Fruit fly (Drosophila melanogaster) whole organism, embryonic: ENCODE measurements around the gene CG42538.

ENCODE experiments used
- B-H2 ChIP-seq: fragments of 200-800 bp; sonication (Bioruptor generic); optimal IDR thresholded peaks from 2 replicates; lab custom pipeline; 2018; ENCODE audit warnings: missing biosample characterization, mild to moderate bottlenecking, missing genetic modification characterization
- BtbVII ChIP-seq: fragments of 200-800 bp; sonication (Bioruptor generic); optimal IDR thresholded peaks from 3 replicates; lab custom pipeline; 2017; ENCODE audit warnings: missing biosample characterization, mild to moderate bottlenecking, missing genetic modification characterization
- Bteb2 ChIP-seq: fragments of 200-800 bp; sonication (Bioruptor generic); optimal IDR thresholded peaks from 2 replicates; lab custom pipeline; 2016; ENCODE audit warnings: missing biosample characterization, missing genetic modification characterization
- CG12236 ChIP-seq: fragments of 200-800 bp; sonication (Bioruptor generic); optimal IDR thresholded peaks from 2 replicates; lab custom pipeline; 2016; ENCODE audit warnings: missing biosample characterization, missing genetic modification characterization
- CG1233 ChIP-seq: fragments of 200-800 bp; sonication (Bioruptor generic); optimal IDR thresholded peaks from 4 replicates; lab custom pipeline; 2018; ENCODE audit warnings: missing biosample characterization, mild to moderate bottlenecking, missing genetic modification characterization
- CG15011 ChIP-seq: fragments of 200-800 bp; sonication (Bioruptor generic); optimal IDR thresholded peaks from 3 replicates; lab custom pipeline; 2018; ENCODE audit warnings: missing biosample characterization, mild to moderate bottlenecking, missing genetic modification characterization
- CG15269 ChIP-seq: fragments of 200-800 bp; sonication (Bioruptor generic); optimal IDR thresholded peaks from 2 replicates; lab custom pipeline; 2018; ENCODE audit warnings: missing biosample characterization, mild to moderate bottlenecking, missing genetic modification characterization, moderate library complexity
- CG15601 ChIP-seq: fragments of 200-800 bp; sonication (Bioruptor generic); optimal IDR thresholded peaks from 3 replicates; lab custom pipeline; 2019; ENCODE audit warnings: missing biosample characterization, mild to moderate bottlenecking, missing genetic modification characterization, moderate library complexity
- CG16815 ChIP-seq: fragments of 200-800 bp; sonication (Bioruptor generic); optimal IDR thresholded peaks from 3 replicates; lab custom pipeline; 2017; ENCODE audit warnings: missing biosample characterization, mild to moderate bottlenecking, missing genetic modification characterization
- CG2202 ChIP-seq: fragments of 200-800 bp; sonication (Bioruptor generic); optimal IDR thresholded peaks from 2 replicates; lab custom pipeline; 2018; ENCODE audit warnings: missing biosample characterization, mild to moderate bottlenecking, missing genetic modification characterization
- CG32772 ChIP-seq: fragments of 200-800 bp; sonication (Bioruptor generic); IDR thresholded peaks from 2 replicates; pipeline ENCODE4 v1.3.6; 2022; ENCODE audit warnings: missing biosample characterization, missing genetic modification characterization
- CG4730 ChIP-seq: fragments of 200-800 bp; sonication (Bioruptor generic); IDR thresholded peaks from 2 replicates; pipeline ENCODE4 v1.3.6; 2022; ENCODE audit warnings: missing biosample characterization, missing genetic modification characterization
- CG6689 ChIP-seq: fragments of 200-800 bp; sonication (Bioruptor generic); IDR thresholded peaks from 2 replicates; pipeline ENCODE4 v1.3.6; 2022; ENCODE audit warnings: missing biosample characterization, missing genetic modification characterization
- CG7745 ChIP-seq: fragments of 200-800 bp; sonication (Bioruptor generic); optimal IDR thresholded peaks from 2 replicates; lab custom pipeline; 2018; ENCODE audit warnings: missing biosample characterization, mild to moderate bottlenecking, missing genetic modification characterization, moderate library complexity
- CG7839 ChIP-seq: fragments of 200-800 bp; sonication (Bioruptor generic); optimal IDR thresholded peaks from 3 replicates; lab custom pipeline; 2018; ENCODE audit warnings: missing biosample characterization, mild to moderate bottlenecking, missing genetic modification characterization, moderate library complexity
- CG9215 ChIP-seq: fragments of 200-800 bp; sonication (Bioruptor generic); IDR thresholded peaks from 2 replicates; pipeline ENCODE4 v1.3.6; 2022; ENCODE audit warnings: missing biosample characterization, missing genetic modification characterization
- CTCF ChIP-seq: fragments of 200-800 bp; sonication (Bioruptor generic); optimal IDR thresholded peaks from 2 replicates; lab custom pipeline; 2017; ENCODE audit warnings: missing biosample characterization, mild to moderate bottlenecking, missing genetic modification characterization, moderate library complexity
- Dek ChIP-seq: fragments of 200-800 bp; sonication (Bioruptor generic); optimal IDR thresholded peaks from 3 replicates; lab custom pipeline; 2019; ENCODE audit warnings: missing biosample characterization, mild to moderate bottlenecking, missing genetic modification characterization, moderate library complexity
- Fer1 ChIP-seq: fragments of 200-800 bp; sonication (Bioruptor generic); optimal IDR thresholded peaks from 2 replicates; lab custom pipeline; 2017; ENCODE audit warnings: missing biosample characterization, mild to moderate bottlenecking, missing genetic modification characterization
- Hmr ChIP-seq: fragments of 200-800 bp; sonication (Bioruptor generic); optimal IDR thresholded peaks from 3 replicates; lab custom pipeline; 2017; ENCODE audit warnings: mild to moderate bottlenecking, missing biosample characterization, missing genetic modification reagents, missing genetic modification characterization
- Lim3 ChIP-seq: fragments of 200-800 bp; sonication (Bioruptor generic); IDR thresholded peaks from 2 replicates; pipeline ENCODE4 v1.3.6; 2022; ENCODE audit warnings: missing biosample characterization, missing genetic modification characterization
- MESR4 ChIP-seq: fragments of 200-800 bp; sonication (Bioruptor generic); optimal IDR thresholded peaks from 2 replicates; lab custom pipeline; 2018; ENCODE audit warnings: missing biosample characterization, mild to moderate bottlenecking, missing genetic modification characterization, moderate library complexity
- NFAT ChIP-seq: fragments of 200-800 bp; sonication (Bioruptor generic); IDR thresholded peaks from 2 replicates; pipeline ENCODE4 v1.3.6; 2022; ENCODE audit warnings: missing biosample characterization, missing genetic modification characterization
- Oli ChIP-seq: fragments of 200-800 bp; sonication (Bioruptor generic); optimal IDR thresholded peaks from 2 replicates; lab custom pipeline; 2018; ENCODE audit warnings: missing biosample characterization, mild to moderate bottlenecking, missing genetic modification characterization, moderate library complexity
- Ravus ChIP-seq: fragments of 200-800 bp; sonication (Bioruptor generic); IDR thresholded peaks from 2 replicates; pipeline ENCODE4 v1.3.6; 2022; ENCODE audit warnings: missing biosample characterization, missing genetic modification characterization
- Rfx ChIP-seq: fragments of 200-800 bp; sonication (Bioruptor generic); IDR thresholded peaks from 2 replicates; pipeline ENCODE4 v1.3.6; 2022; ENCODE audit warnings: missing biosample characterization, missing genetic modification characterization
- Sry-β ChIP-seq: fragments of 200-800 bp; sonication (Bioruptor generic); optimal IDR thresholded peaks from 2 replicates; lab custom pipeline; 2018; ENCODE audit warnings: missing biosample characterization, mild to moderate bottlenecking, missing genetic modification characterization, moderate library complexity
- bab2 ChIP-seq: fragments of 200-800 bp; sonication (Bioruptor generic); optimal IDR thresholded peaks from 2 replicates; lab custom pipeline; 2016; ENCODE audit warnings: missing biosample characterization, missing genetic modification characterization
- caup ChIP-seq: fragments of 200-800 bp; sonication (Bioruptor generic); optimal IDR thresholded peaks from 3 replicates; lab custom pipeline; 2017; ENCODE audit warnings: missing biosample characterization, mild to moderate bottlenecking, missing genetic modification characterization, moderate library complexity; ENCODE audit not compliant: severe bottlenecking
- dpn ChIP-seq, 2 experiments: fragments of 200-800 bp; sonication (Bioruptor generic); optimal IDR thresholded peaks; 3 replicates each; lab custom pipeline; 2016; ENCODE audit warnings: missing biosample characterization in 2 of 2, missing genetic modification characterization in 2 of 2
- exex ChIP-seq: fragments of 200-800 bp; sonication (Bioruptor generic); optimal IDR thresholded peaks from 4 replicates; lab custom pipeline; 2018; ENCODE audit warnings: missing biosample characterization, mild to moderate bottlenecking, missing genetic modification characterization, moderate library complexity
- eyg ChIP-seq: fragments of 200-800 bp; sonication (Bioruptor generic); optimal IDR thresholded peaks from 3 replicates; lab custom pipeline; 2016; ENCODE audit warnings: missing biosample characterization, missing genetic modification characterization
- gsb ChIP-seq: fragments of 200-800 bp; sonication (Bioruptor generic); IDR thresholded peaks from 2 replicates; pipeline ENCODE4 v1.3.6; 2022; ENCODE audit warnings: missing biosample characterization, missing genetic modification characterization
- lab ChIP-seq: fragments of 200-800 bp; sonication (Bioruptor generic); optimal IDR thresholded peaks from 3 replicates; lab custom pipeline; 2017; ENCODE audit warnings: missing biosample characterization, missing genetic modification characterization, mild to moderate bottlenecking, moderate library complexity, missing genetic modification reagents
- lilli ChIP-seq: fragments of 200-800 bp; sonication (Bioruptor generic); optimal IDR thresholded peaks from 3 replicates; lab custom pipeline; 2016; ENCODE audit warnings: missing biosample characterization, missing genetic modification characterization
- mld ChIP-seq: fragments of 200-800 bp; sonication (Bioruptor generic); IDR thresholded peaks from 3 replicates; pipeline ENCODE4 v1.3.6; 2022; ENCODE audit warnings: missing biosample characterization, missing genetic modification characterization; ENCODE audit not compliant: partially characterized antibody
- nau ChIP-seq: fragments of 200-800 bp; sonication (Bioruptor generic); optimal IDR thresholded peaks from 3 replicates; lab custom pipeline; 2017; ENCODE audit warnings: missing biosample characterization, mild to moderate bottlenecking, missing genetic modification characterization, missing genetic modification reagents
- otp ChIP-seq: fragments of 200-800 bp; sonication (Bioruptor generic); IDR thresholded peaks from 3 replicates; pipeline ENCODE4, ENCODE4 v1.3.6; 2022; ENCODE audit warnings: missing biosample characterization, missing genetic modification characterization
- pnt ChIP-seq: fragments of 200-800 bp; sonication (Bioruptor generic); optimal IDR thresholded peaks from 3 replicates; lab custom pipeline; 2016; ENCODE audit warnings: missing biosample characterization, missing genetic modification characterization
- prd ChIP-seq, 3 experiments: fragments of >200 bp in 2 of 3; fragments of 200-800 bp in 1 of 3; sonication (Bioruptor generic) in 1 of 3; optimal IDR thresholded peaks in 2 of 3; IDR thresholded peaks in 1 of 3; 2 replicates in 2 of 3; 3 replicates in 1 of 3; pipeline versions ENCODE4 v1.3.6 to Lab custom; 2017 to 2022; ENCODE audit warnings: missing biosample characterization in 1 of 3, missing genetic modification characterization in 1 of 3
- pum ChIP-seq: fragments of 200-800 bp; sonication (Bioruptor generic); optimal IDR thresholded peaks from 2 replicates; lab custom pipeline; 2016; ENCODE audit warnings: missing biosample characterization, missing genetic modification characterization
- pzg ChIP-seq: fragments of 200-800 bp; sonication (Bioruptor generic); optimal IDR thresholded peaks from 3 replicates; lab custom pipeline; 2018; ENCODE audit warnings: missing biosample characterization, mild to moderate bottlenecking, missing genetic modification characterization, moderate library complexity
- sim ChIP-seq: fragments of 200-800 bp; sonication (Bioruptor generic); IDR thresholded peaks from 2 replicates; pipeline ENCODE4 v1.3.6; 2022; ENCODE audit warnings: missing biosample characterization, missing genetic modification characterization
- sna ChIP-seq: fragments of 200-800 bp; sonication (Bioruptor generic); IDR thresholded peaks from 2 replicates; pipeline ENCODE4 v1.3.6; 2022; ENCODE audit warnings: missing biosample characterization, missing genetic modification characterization; ENCODE audit not compliant: partially characterized antibody
- sr ChIP-seq: fragments of 200-800 bp; sonication (Bioruptor generic); IDR thresholded peaks from 3 replicates; pipeline ENCODE4 v1.3.6; 2022; ENCODE audit warnings: missing biosample characterization, missing genetic modification characterization
- trem ChIP-seq: fragments of 200-800 bp; optimal IDR thresholded peaks from 3 replicates; lab custom pipeline; 2019; ENCODE audit warnings: missing biosample characterization, mild to moderate bottlenecking, missing genetic modification characterization, moderate library complexity
- tup ChIP-seq: fragments of 200-800 bp; sonication (Bioruptor generic); optimal IDR thresholded peaks from 2 replicates; lab custom pipeline; 2016; ENCODE audit warnings: missing biosample characterization, mild to moderate bottlenecking, missing genetic modification characterization, moderate library complexity
- yki ChIP-seq: fragments of >200 bp; optimal IDR thresholded peaks from 3 replicates; lab custom pipeline; 2018
- zf30C ChIP-seq: fragments of 200-800 bp; sonication (Bioruptor generic); optimal IDR thresholded peaks from 3 replicates; lab custom pipeline; 2018; ENCODE audit warnings: missing biosample characterization, mild to moderate bottlenecking, missing genetic modification characterization

The CG42538 gene

DNA sequence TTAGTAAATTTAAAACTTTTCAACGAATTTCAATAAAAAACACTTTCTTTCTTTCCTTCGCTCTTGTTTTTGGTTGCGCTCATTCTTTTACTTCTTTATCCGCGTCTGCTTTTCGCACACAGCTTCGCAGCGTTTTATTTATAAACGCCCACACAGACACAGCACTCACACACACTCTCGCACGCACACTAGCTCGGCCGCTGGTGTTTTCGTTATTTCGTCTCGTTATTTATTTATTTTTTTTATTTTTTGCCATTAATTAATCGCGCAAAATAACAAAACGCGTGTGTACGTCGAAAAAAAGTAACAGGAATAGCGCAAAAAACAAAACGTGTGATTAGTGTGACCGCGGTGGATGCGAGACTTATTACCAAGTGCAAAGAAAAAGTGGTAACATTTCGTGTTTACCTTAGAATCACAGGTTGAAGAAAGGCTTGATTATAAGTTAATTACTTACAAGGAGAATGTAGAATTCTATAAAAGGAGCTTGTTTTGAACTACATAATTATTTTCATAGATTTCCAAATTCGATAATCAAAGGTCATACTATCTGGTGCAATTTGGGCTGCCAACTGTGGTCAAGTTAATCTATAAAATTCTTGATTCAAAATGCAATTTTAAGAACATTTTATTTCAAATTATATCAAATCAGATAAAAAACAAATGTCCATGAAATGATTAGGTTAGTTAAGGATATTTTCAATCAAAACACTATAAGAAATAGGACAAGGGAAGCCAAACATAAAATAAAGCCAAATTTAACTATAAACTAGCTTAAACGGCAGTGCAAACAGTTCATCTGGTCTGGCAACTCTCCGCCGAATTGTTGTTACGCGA is 29.7 kb upstream of the CG42538 start, which contains the start of the genes hzg and mRpS31 (continued):
- TF ChIP-seq CG7839 (tag; lab: Kevin White, UChicago) (peak; percentile 25), prd (optimal IDR thresholded peaks at IDR 0.05; lab: Kevin White, UChicago) (no peak), prd (GFP tag; IDR thresholded peaks at IDR 0.05; lab: Robert Waterston, UW) (peak; percentile 43; the same call in 2 of the 3 replicates), pnt (GFP tag; lab: Kevin White, UChicago) (peak; percentile 30), MESR4 (GFP tag; lab: Kevin White, UChicago) (peak; percentile 63), gsb (GFP tag; lab: Robert Waterston, UW) (no peak), Dek (tag; lab: Kevin White, UChicago) (peak; percentile 23), CG2202 (no peak), CTCF (no peak), otp (GFP tag; lab: Robert Waterston, UW) (no peak), CG15269 (tag; lab: Kevin White, UChicago) (peak; percentile 46), eyg (peak; percentile 24), Sry-β (GFP tag; lab: Kevin White, UChicago) (peak; percentile 91), yki (lab: Kevin White, UChicago) (no peak), caup (GFP tag; lab: Kevin White, UChicago) (no peak), CG4730 (no peak), Ravus (no peak), exex (peak; percentile 6), mld (GFP tag; lab: Robert Waterston, UW) (no peak), pum (GFP tag; lab: Kevin White, UChicago) (peak; percentile 54), trem (tag; lab: Kevin White, UChicago) (peak; percentile 99), CG1233 (GFP tag; lab: Kevin White, UChicago) (peak; percentile 45), zf30C (GFP tag; lab: Kevin White, UChicago) (peak; percentile 5), CG15011 (no peak), CG9215 (peak; percentile 57), nau (GFP tag; lab: Kevin White, UChicago) (no peak), dpn (GFP tag; optimal IDR thresholded peaks at IDR 0.05; lab: Kevin White, UChicago) (peak; percentile 46 to 65), lab (GFP tag; lab: Kevin White, UChicago) (peak; percentile 31), pzg (GFP tag; lab: Kevin White, UChicago) (peak; percentile 61), Lim3 (GFP tag; lab: Robert Waterston, UW) (no peak), sna (GFP tag; lab: Robert Waterston, UW) (no peak), NFAT (GFP tag; lab: Robert Waterston, UW) (no peak), tup (GFP tag; lab: Kevin White, UChicago) (no peak), CG16815 (peak; percentile 2), B-H2 (GFP tag; lab: Kevin White, UChicago) (no peak), Hmr (GFP tag; lab: Kevin White, UChicago) (peak; percentile 64), CG7745 (tag; lab: Kevin White, UChicago) (peak; percentile 20), BtbVII (GFP tag; lab: Kevin White, UChicago) (peak; percentile 9), sr (peak; percentile 61; the same call in 1 of the 3 replicates), Oli (tag; lab: Kevin White, UChicago) (peak; percentile 1), bab2 (GFP tag; lab: Kevin White, UChicago) (no peak), Fer1 (GFP tag; lab: Kevin White, UChicago) (no peak), Bteb2 (GFP tag; lab: Kevin White, UChicago) (peak; percentile 27), CG6689 (0 out of 2 replicates have a peak, but pooled peaks have one; percentile 31), CG32772 (GFP tag; lab: Robert Waterston, UW) (no peak), lilli (GFP tag; lab: Kevin White, UChicago) (peak; percentile 72), sim (GFP tag; lab: Robert Waterston, UW) (no peak), Rfx (GFP tag; lab: Robert Waterston, UW) (peak; percentile 66), CG12236 (GFP tag; lab: Kevin White, UChicago) (no peak), CG15601 (tag; lab: Kevin White, UChicago) (peak; percentile 20)
